Worm (Caenorhabditis elegans) whole organism, midembryonic: ENCODE data around the gene Y43F8B.22.
A peak's percentile ranks its signal among the peaks of the same experiment; 100 is the strongest.

ENCODE experiments used
- T22C8.4 ChIP-seq: fragments of 200-800 bp; sonication (Bioruptor generic); IDR thresholded peaks from 2 replicates; pipeline ENCODE4 v1.3.6; 2022; ENCODE audit warnings: missing genetic modification characterization, missing compliant biosample characterization
- cog-1 ChIP-seq: sonication (generic microtip); optimal IDR thresholded peaks from 2 replicates; lab custom pipeline; 2016; ENCODE audit warnings: missing genetic modification characterization, missing compliant biosample characterization
- flt-1 ChIP-seq: fragments of 200-800 bp; sonication (Bioruptor generic); IDR thresholded peaks from 2 replicates; pipeline ENCODE4 v1.3.6; 2022; ENCODE audit warnings: missing genetic modification characterization, missing compliant biosample characterization
- klf-2 ChIP-seq: fragments of 200-800 bp; sonication (Bioruptor generic); conservative IDR thresholded peaks from 2 replicates; pipeline ENCODE4 v1.3.6; 2022; ENCODE audit warnings: missing genetic modification reagents, missing genetic modification characterization, missing compliant biosample characterization
- med-1 ChIP-seq: sonication (generic microtip); optimal IDR thresholded peaks from 2 replicates; lab custom pipeline; 2017; ENCODE audit warnings: missing genetic modification characterization, mild to moderate bottlenecking, missing compliant biosample characterization, antibody characterized with exemption, missing genetic modification reagents; ENCODE audit not compliant: insufficient read depth
- ref-1 ChIP-seq: fragments of 200-800 bp; sonication (Bioruptor generic); conservative IDR thresholded peaks from 2 replicates; pipeline ENCODE4 v1.3.6; 2022; ENCODE audit warnings: missing genetic modification reagents, missing genetic modification characterization, missing compliant biosample characterization
- tab-1 ChIP-seq: fragments of 200-800 bp; sonication (Bioruptor generic); IDR thresholded peaks from 2 replicates; pipeline ENCODE4 v1.3.6; 2022; ENCODE audit warnings: missing genetic modification characterization, missing compliant biosample characterization
- ztf-23 ChIP-seq: fragments of 200-800 bp; sonication (Bioruptor generic); IDR thresholded peaks from 2 replicates; pipeline ENCODE4 v1.3.6; 2022; ENCODE audit warnings: missing genetic modification reagents, missing genetic modification characterization, missing compliant biosample characterization
- ztf-29 ChIP-seq: fragments of 200-800 bp; sonication (Bioruptor generic); IDR thresholded peaks from 2 replicates; pipeline ENCODE4 v1.3.6; 2022; ENCODE audit warnings: missing genetic modification reagents, missing genetic modification characterization, missing compliant biosample characterization

The Y43F8B.22 gene

DNA sequence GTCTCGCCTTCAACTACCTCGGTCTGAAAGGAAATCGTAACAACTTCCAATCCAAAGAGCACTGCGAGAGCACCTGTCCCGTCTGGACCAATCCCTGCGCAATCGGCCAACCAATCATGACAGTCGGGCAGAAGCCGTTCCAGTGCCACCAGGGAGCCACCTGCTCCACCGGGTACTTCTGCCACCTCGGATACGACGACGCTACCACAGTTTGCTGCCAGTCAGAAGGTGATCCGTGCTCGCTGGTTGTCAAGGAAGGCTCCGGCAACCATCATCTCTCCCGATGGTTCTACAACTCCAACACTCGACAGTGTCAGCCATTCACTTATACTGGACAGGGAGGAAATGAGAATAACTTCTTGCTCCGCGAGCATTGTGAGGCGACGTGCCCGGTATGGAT lies 26.4 kb downstream of the Y43F8B.22 start:
- TF ChIP-seq ztf-23 (GFP tag; lab: Robert Waterston, UW) (no peak), med-1 (GFP tag; lab: Kevin White, UChicago) (no peak), klf-2 (GFP tag; lab: Robert Waterston, UW) (no peak)

- TF ChIP-seq ztf-23 (GFP tag; lab: Robert Waterston, UW) = no peak
- no peak for TF ChIP-seq T22C8.4 (GFP tag; lab: Robert Waterston, UW)
- TF ChIP-seq flt-1 = no peak
- no peak for TF ChIP-seq ztf-29 (GFP tag; lab: Robert Waterston, UW)
- no peak for TF ChIP-seq tab-1 (GFP tag; lab: Robert Waterston, UW)
- no peak for TF ChIP-seq ref-1
- no peak for TF ChIP-seq med-1 (GFP tag; lab: Kevin White, UChicago)
- no peak for TF ChIP-seq cog-1 (tag; lab: Kevin White, UChicago)
- TF ChIP-seq klf-2 (GFP tag; lab: Robert Waterston, UW) = no peak
Measured at ce11 chrV:19510352-19510751, 27.7 kb downstream of the Y43F8B.22 start.

DNA sequence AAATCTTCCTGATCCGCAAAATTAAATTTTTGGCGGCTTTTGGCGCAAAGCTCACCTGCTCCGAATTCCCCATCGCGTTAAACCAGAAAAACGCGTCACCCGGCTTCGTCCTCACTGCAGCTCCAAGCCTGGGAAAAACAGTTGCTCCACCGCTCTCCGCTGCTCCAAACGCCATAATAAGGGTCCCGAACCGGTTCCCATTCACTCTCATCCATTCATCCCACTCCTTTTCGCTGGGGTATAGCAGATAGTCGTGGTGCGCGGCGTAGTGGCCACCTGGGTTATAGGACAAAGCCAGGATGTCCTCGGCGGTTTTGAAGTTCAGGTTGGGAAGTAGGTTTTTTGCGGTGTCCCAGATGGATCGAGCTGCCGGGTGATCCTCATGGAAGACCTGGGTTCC lies 28.3 kb downstream of the Y43F8B.22 start:
- TF ChIP-seq med-1 (GFP tag; lab: Kevin White, UChicago) = no peak
- TF ChIP-seq flt-1 = no peak
- TF ChIP-seq cog-1 (tag; lab: Kevin White, UChicago) = no peak
- TF ChIP-seq ref-1 = no peak
- TF ChIP-seq T22C8.4 (GFP tag; lab: Robert Waterston, UW) = no peak
- TF ChIP-seq ztf-29 (GFP tag; lab: Robert Waterston, UW) = no peak
- no peak for TF ChIP-seq klf-2 (GFP tag; lab: Robert Waterston, UW)
- TF ChIP-seq tab-1 (GFP tag; lab: Robert Waterston, UW) = no peak
- TF ChIP-seq ztf-23 (GFP tag; lab: Robert Waterston, UW) = no peak

DNA sequence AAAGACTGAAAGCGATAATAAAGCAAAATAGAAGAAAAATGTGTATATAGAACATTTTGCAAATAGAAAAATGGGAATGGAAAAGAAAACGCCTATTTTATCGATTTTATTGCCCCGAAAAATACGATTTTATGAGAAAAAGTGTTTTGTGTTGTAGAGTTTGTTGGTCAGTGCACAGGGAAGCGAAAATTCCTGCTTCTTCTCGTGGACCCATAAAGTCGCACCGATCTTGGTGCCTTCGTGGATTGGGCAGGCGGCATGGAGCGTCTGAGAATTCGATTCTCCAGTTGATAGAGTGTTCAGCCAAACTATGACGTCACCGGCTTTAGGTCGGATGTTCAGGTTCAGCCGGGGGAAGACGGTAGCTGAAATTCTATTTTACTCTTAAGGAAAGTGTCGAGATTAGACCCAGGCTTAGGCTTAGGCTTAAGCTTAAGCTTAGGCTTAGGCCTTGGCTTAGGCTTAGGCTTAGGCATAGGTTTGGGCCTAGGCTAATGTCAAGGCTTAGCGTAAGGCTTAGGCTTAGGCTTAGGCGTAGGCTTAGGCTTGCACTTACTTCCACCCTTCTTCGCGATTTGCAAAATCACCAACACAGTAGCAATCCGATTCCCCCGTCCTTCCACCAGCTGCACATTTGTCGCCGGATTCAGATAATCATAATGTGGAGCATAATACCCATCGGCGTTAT lies 29.8 kb downstream of the Y43F8B.22 start, which contains the start of gene Y43F8B.19:
Y43F8B.19 (minus strand) TSS at position 51 of the 688 bp plus-strand sequence.
- TF ChIP-seq tab-1 (GFP tag; lab: Robert Waterston, UW) (no peak), ztf-29 (GFP tag; lab: Robert Waterston, UW) (peak; percentile 67; the same call in 1 of the 2 replicates)

- no peak for TF ChIP-seq med-1 (GFP tag; lab: Kevin White, UChicago)
Measured at ce11 chrV:19513552-19513951, 30.9 kb downstream of the Y43F8B.22 start, which contains the start of gene phy-4. Gene phy-4, minus strand, starts transcription at chrV:19513652.

DNA sequence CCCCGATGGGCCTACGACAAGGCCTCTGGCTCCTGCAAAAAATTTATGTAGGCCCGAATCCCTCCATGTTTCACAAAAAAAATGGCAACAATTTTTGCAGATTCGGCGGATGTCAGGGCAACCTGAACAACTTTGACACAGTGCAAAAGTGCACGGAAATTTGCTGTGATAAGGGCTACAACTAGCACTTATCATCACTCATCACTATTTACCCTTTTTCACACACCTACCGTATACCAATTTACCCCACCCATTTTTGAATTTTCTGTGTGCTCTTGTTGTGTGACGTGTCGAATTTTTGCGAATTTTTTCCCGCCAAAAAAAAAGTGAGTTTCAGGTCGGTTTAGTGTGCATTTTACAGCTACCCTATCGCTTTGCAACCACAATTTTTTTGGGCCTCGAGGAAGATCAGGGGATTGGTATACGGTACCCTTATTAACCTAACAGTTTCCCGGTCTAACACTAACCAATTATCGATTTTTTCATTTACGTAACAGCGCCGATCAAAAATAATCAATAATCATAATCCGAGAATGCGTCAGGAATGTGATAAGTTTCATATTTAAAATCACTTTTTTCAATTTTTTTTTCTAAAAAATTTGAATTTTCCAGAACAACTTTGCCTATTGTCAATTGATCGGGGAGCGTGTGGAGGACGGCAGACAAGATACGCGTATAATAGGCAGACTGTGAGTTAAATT lies 36.0 kb downstream of the Y43F8B.22 start:
- TF ChIP-seq klf-2 (GFP tag; lab: Robert Waterston, UW) (no peak), med-1 (GFP tag; lab: Kevin White, UChicago) (no peak), T22C8.4 (GFP tag; lab: Robert Waterston, UW) (peak; percentile 68)

DNA sequence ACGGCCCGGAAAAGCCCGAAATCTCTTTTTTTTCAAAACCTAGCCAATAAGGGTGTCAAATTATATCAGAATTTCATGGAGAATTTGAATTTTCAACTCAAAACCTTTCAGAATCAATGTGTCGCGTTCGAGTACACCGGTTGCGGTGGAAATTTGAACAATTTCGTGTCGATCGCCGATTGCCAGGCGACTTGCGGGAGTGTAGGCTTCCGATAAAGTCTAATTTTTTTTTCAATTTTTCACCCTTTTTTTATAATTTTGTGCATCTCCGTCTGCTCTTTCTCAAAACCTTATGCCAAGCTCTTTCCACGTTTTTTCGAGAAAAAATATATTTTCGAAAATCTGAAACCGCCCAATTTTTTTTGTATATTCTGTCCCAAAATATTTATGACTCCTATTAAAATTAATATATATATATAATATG lies 36.9 kb downstream of the Y43F8B.22 start:
- no peak for TF ChIP-seq T22C8.4 (GFP tag; lab: Robert Waterston, UW)
- TF ChIP-seq ref-1 = no peak
- no peak for TF ChIP-seq tab-1 (GFP tag; lab: Robert Waterston, UW)
- no peak for TF ChIP-seq ztf-29 (GFP tag; lab: Robert Waterston, UW)
- TF ChIP-seq cog-1 (tag; lab: Kevin White, UChicago) = no peak
- no peak for TF ChIP-seq ztf-23 (GFP tag; lab: Robert Waterston, UW)
- no peak for TF ChIP-seq klf-2 (GFP tag; lab: Robert Waterston, UW)
- 0 out of 2 replicates have a peak, but pooled peaks have one; percentile 20 for TF ChIP-seq flt-1

- no peak for TF ChIP-seq med-1 (GFP tag; lab: Kevin White, UChicago)
- no peak for TF ChIP-seq klf-2 (GFP tag; lab: Robert Waterston, UW)
- TF ChIP-seq flt-1 = no peak
- no peak for TF ChIP-seq ztf-23 (GFP tag; lab: Robert Waterston, UW)
- no peak for TF ChIP-seq ref-1
- TF ChIP-seq cog-1 (tag; lab: Kevin White, UChicago) = no peak
- no peak for TF ChIP-seq ztf-29 (GFP tag; lab: Robert Waterston, UW)
- TF ChIP-seq tab-1 (GFP tag; lab: Robert Waterston, UW) = no peak
- no peak for TF ChIP-seq T22C8.4 (GFP tag; lab: Robert Waterston, UW)
Measured at ce11 chrV:19520130-19520529, 37.5 kb downstream of the Y43F8B.22 start.

DNA sequence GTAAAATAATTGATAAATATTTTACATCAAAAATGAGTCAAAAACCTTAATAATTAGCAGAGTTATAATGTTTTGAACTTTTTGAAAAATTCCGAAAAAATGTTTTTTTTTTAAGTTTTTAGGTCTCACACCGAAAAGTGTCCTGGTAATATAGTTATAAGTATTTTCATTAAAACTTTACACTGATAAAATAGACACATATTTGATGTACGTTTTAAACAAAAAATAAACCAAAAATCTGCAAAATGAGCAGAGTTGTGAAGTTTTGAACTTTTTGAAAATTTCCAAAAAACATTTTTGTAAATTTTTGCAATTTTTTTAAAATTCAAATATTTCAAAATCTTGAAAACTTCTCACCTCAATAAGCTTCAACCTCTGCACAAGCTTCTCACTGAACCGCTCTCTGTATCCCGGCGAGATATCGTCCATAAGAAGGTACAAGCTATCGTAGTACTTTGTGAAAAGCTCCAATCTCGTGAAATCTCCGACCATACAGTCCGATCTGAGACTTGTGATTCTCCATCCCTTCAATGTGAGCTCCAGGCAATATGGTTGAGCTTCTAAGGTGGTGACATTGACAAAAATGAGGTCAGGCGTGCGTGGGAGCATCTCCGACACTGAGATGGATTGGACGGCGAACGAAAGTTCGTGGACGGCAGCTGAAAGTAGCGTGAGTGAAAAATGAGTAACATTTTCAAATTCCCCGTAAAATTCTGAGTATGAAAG lies 38.1 kb downstream of the Y43F8B.22 start:
- TF ChIP-seq ref-1 (no peak), flt-1 (no peak), ztf-29 (GFP tag; lab: Robert Waterston, UW) (no peak)
